Fruit fly (Drosophila melanogaster) whole organism, embryonic: Measurements from ENCODE around the gene Trf4-2.

Source experiments
- Atf6 ChIP-seq: fragments of 200-800 bp; sonication (Bioruptor generic); IDR thresholded peaks from 2 replicates; pipeline ENCODE4 v1.3.6; 2022; ENCODE audit warnings: missing biosample characterization, missing genetic modification characterization
- CG17361 ChIP-seq: fragments of 200-800 bp; sonication (Bioruptor generic); IDR thresholded peaks from 3 replicates; pipeline ENCODE4 v1.3.6; 2022; ENCODE audit warnings: missing biosample characterization, missing genetic modification characterization
- ato ChIP-seq: fragments of 200-800 bp; sonication (Bioruptor generic); IDR thresholded peaks from 2 replicates; pipeline ENCODE4 v1.3.6; 2022; ENCODE audit warnings: missing biosample characterization, missing genetic modification characterization; ENCODE audit not compliant: partially characterized antibody
- bsh ChIP-seq, 2 experiments: fragments of 200-800 bp; sonication (Bioruptor generic); optimal IDR thresholded peaks; 2 replicates each; lab custom pipeline; 2017 to 2018; ENCODE audit warnings: mild to moderate bottlenecking in 2 of 2, missing biosample characterization in 2 of 2, missing genetic modification characterization in 2 of 2, moderate library complexity in 1 of 2
- cg ChIP-seq: fragments of 200-800 bp; sonication (Bioruptor generic); optimal IDR thresholded peaks from 3 replicates; lab custom pipeline; 2019; ENCODE audit warnings: missing biosample characterization, mild to moderate bottlenecking, missing genetic modification characterization, moderate library complexity
- pan ChIP-seq, 4 experiments: fragments of >200 bp in 3 of 4; fragments of 200-800 bp in 1 of 4; sonication (Bioruptor generic) in 1 of 4; optimal IDR thresholded peaks in 3 of 4; IDR thresholded peaks in 1 of 4; 2 replicates each; pipeline versions ENCODE4 v1.3.6 to Lab custom; 2017 to 2022; ENCODE audit warnings: missing biosample characterization in 2 of 4, missing genetic modification characterization in 2 of 4, mixed read lengths in 1 of 4
- sens ChIP-seq: fragments of 200-800 bp; sonication (Bioruptor generic); peaks from one replicate; lab custom pipeline; 2016; ENCODE audit warnings: missing biosample characterization, missing genetic modification characterization

dm6 chr3R:24905959-24906634, 18.9 kb upstream of the Trf4-2 start, which contains the start of gene CG13643:
- no peak for TF ChIP-seq pan (optimal IDR thresholded peaks at IDR 0.05; lab: Kevin White, UChicago)
- no peak for TF ChIP-seq pan (GFP tag; optimal IDR thresholded peaks at IDR 0.05 in 1 of 2, IDR thresholded peaks at IDR 0.05 in 1 of 2)
- TF ChIP-seq bsh (GFP tag; optimal IDR thresholded peaks at IDR 0.05; lab: Kevin White, UChicago), result no peak
- no peak; the same call in 2 of the 3 replicates for TF ChIP-seq CG17361
- TF ChIP-seq sens (GFP tag; lab: Kevin White, UChicago), result no peak
- no peak for TF ChIP-seq cg (GFP tag; lab: Kevin White, UChicago)
- no peak for TF ChIP-seq Atf6 (GFP tag; lab: Robert Waterston, UW)
- TF ChIP-seq ato (GFP tag; lab: Robert Waterston, UW), result no peak
